Fruit fly (Drosophila melanogaster): ENCODE results near the gene shams.

The shams gene

DNA sequence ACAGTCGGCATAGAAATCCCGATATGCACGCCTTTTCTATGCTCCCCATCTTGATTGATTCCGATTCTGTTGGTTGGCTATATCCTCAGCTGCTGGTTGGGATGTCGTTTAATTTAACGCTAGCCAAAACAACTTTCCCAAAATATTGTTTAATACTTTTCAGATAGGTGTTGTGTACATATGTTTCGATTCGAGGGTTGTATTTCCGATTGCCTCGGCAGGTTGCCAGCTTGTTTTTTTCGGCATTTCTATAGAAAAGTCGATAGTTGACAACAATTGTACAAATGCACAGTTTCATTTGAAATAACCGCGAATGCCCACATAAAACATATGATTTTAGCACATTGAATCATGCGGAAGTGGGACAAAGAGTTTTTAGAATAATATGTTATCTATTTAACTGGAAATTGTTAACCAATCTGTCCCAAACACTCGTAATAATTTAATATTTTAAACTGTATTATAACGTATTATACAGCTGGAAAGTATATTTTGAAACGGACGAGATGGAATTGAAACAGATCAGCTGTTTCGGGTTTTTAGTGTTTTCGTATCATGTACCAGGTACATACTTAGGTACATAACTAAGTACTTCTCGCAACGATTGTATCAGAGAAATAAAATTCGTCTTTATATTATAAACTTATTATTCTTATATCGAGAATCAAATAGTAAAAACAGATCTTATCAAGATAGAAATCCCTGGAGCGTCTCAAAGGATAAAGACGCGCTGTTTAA lies 19.8 kb downstream of the shams start, which contains the start of gene CG31109:
Gene CG31109, minus strand, starts transcription at position 203 of the 738 bp plus-strand sequence.
- TF ChIP-seq toe (GFP tag; optimal IDR thresholded peaks at IDR 0.05) = peak; percentile 52
- no peak for TF ChIP-seq ovo (GFP tag; optimal IDR thresholded peaks at IDR 0.05)
- TF ChIP-seq Clk (GFP tag; optimal IDR thresholded peaks at IDR 0.05) = peak; percentile 7
- no peak for TF ChIP-seq Hr96 (GFP tag; optimal IDR thresholded peaks at IDR 0.05)
- no peak for TF ChIP-seq CG12768 (GFP tag; optimal IDR thresholded peaks at IDR 0.05)
- TF ChIP-seq CG7101 (tag; optimal IDR thresholded peaks at IDR 0.05) = peak; percentile 15
- peak; percentile 88 for TF ChIP-seq kay (GFP tag; ENCODE audit: borderline replicate concordance)
- TF ChIP-seq Mnt (GFP tag; optimal IDR thresholded peaks at IDR 0.05) = peak; percentile 42
- peak; percentile 1 for TF ChIP-seq tj (GFP tag; optimal IDR thresholded peaks at IDR 0.05)
- peak; percentile 1 for TF ChIP-seq CG1620 (GFP tag; optimal IDR thresholded peaks at IDR 0.05)
- no peak for TF ChIP-seq cic (GFP tag; optimal IDR thresholded peaks at IDR 0.05)
- TF ChIP-seq Crg-1 (GFP tag; optimal IDR thresholded peaks at IDR 0.05) = peak; percentile 38
- TF ChIP-seq pad (GFP tag; optimal IDR thresholded peaks at IDR 0.05) = peak; percentile 32
- peak; percentile 23 for TF ChIP-seq CG11617 (GFP tag; optimal IDR thresholded peaks at IDR 0.05)
- TF ChIP-seq CG7045 (GFP tag; optimal IDR thresholded peaks at IDR 0.05) = no peak
- no peak for TF ChIP-seq CG5204 (GFP tag; optimal IDR thresholded peaks at IDR 0.05)
- TF ChIP-seq CG33017 (tag; optimal IDR thresholded peaks at IDR 0.05) = no peak
- no peak for TF ChIP-seq cnc (optimal IDR thresholded peaks at IDR 0.05)
- TF ChIP-seq bab1 (GFP tag; optimal IDR thresholded peaks at IDR 0.05) = peak; percentile 64
- peak; percentile 43 for TF ChIP-seq CG14711 (tag; optimal IDR thresholded peaks at IDR 0.05)

DNA sequence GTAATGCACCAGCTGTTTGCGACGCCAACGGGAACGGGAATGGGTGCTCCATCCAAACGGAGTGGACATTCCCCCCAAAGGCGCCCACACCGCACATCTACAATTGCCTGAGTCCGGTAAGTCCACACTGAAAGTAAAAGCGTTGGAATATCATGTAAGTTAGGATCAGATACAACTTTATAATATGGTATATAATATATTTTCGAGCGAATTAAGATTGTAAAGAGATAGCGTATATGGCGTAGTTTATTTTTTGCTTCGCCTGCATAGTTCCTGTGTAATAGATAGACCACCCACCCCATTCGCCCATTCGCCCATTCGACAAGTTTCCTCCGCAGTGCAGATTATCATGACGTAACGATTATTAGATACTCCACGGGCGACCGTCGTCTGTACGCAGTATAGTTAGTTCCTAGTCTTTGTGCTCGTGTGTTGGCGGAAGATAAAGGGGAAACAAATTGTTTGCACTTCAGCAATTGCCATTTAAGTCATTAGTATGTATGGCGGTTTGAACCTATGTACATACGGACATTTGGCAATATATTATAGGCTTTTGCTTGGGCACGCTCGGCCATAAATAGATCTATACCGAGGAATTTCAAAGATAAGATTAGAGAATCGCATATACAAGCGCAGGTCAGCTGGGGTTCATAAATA lies 22.8 kb downstream of the shams start:
- no peak for TF ChIP-seq CG7101 (tag; optimal IDR thresholded peaks at IDR 0.05)
- no peak for TF ChIP-seq toe (GFP tag; optimal IDR thresholded peaks at IDR 0.05)
- no peak for TF ChIP-seq Clk (GFP tag; optimal IDR thresholded peaks at IDR 0.05)
- peak; percentile 9 for TF ChIP-seq tj (GFP tag; optimal IDR thresholded peaks at IDR 0.05)
- TF ChIP-seq Mnt (GFP tag; optimal IDR thresholded peaks at IDR 0.05) = peak; percentile 43
- peak; percentile 78 for TF ChIP-seq cic (GFP tag; optimal IDR thresholded peaks at IDR 0.05)
- TF ChIP-seq kay (GFP tag; ENCODE audit: borderline replicate concordance) = peak; percentile 92
- no peak for TF ChIP-seq CG5204 (GFP tag; optimal IDR thresholded peaks at IDR 0.05)
- no peak for TF ChIP-seq CG7045 (GFP tag; optimal IDR thresholded peaks at IDR 0.05)

- TF ChIP-seq CG12768 (GFP tag; optimal IDR thresholded peaks at IDR 0.05) (no peak), cic (GFP tag; optimal IDR thresholded peaks at IDR 0.05) (no peak)
Observed at dm6 chr3R:25050649-25051048, 23.8 kb downstream of the shams start.

DNA sequence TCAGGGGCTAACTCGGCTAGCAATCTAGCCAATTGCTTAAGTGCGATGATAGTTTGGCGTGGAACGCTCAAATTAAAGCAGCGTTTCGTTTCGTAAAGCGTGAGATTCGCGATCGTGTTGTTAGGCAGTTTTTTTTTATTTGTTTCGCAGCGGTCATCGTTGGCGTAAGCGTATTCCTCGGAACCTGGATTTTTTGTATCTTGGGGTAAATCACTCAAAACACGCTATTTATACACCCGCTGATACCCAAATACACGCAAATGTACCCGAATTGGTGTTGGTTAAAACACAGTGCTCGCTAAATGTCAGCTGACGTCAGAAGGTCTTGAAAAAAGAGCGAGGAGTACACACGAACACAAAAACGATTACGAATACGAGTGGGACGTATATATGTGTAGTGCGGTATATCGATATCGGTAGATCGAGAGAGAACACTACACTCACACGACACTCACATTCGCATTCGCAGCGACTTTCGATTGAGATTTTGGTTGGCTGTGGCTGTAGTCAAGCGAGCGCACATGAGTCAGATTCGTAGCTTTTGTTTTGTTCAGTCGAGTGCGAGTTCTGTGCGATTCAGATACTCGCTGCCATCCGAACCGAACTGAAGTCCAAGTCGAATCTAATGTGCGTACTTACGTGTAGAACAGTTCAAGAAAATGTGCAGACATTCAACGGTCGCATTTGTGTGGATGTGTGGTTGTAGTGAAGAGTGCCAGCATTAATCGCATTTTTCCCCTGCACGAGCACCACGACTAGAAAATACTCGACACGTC lies 24.5 kb downstream of the shams start:
- TF ChIP-seq Clk (GFP tag; optimal IDR thresholded peaks at IDR 0.05) (no peak), cic (GFP tag; optimal IDR thresholded peaks at IDR 0.05) (peak; percentile 95), toe (GFP tag; optimal IDR thresholded peaks at IDR 0.05) (no peak), kay (GFP tag; ENCODE audit: borderline replicate concordance) (peak; percentile 100), CG1620 (GFP tag; optimal IDR thresholded peaks at IDR 0.05) (peak; percentile 16), bab1 (GFP tag; optimal IDR thresholded peaks at IDR 0.05) (peak; percentile 88), CG14711 (tag; optimal IDR thresholded peaks at IDR 0.05) (peak; percentile 42), cnc (optimal IDR thresholded peaks at IDR 0.05) (no peak), Hr96 (GFP tag; optimal IDR thresholded peaks at IDR 0.05) (no peak), CG5204 (GFP tag; optimal IDR thresholded peaks at IDR 0.05) (no peak), pad (GFP tag; optimal IDR thresholded peaks at IDR 0.05) (peak; percentile 65), Crg-1 (GFP tag; optimal IDR thresholded peaks at IDR 0.05) (no peak), tj (GFP tag; optimal IDR thresholded peaks at IDR 0.05) (peak; percentile 68), CG7101 (tag; optimal IDR thresholded peaks at IDR 0.05) (peak; percentile 67), ovo (GFP tag; optimal IDR thresholded peaks at IDR 0.05) (peak; percentile 46), CG11617 (GFP tag; optimal IDR thresholded peaks at IDR 0.05) (peak; percentile 30), CG7045 (GFP tag; optimal IDR thresholded peaks at IDR 0.05) (peak; percentile 35), CG33017 (tag; optimal IDR thresholded peaks at IDR 0.05) (peak; percentile 82), CG12768 (GFP tag; optimal IDR thresholded peaks at IDR 0.05) (peak; percentile 92), Mnt (GFP tag; optimal IDR thresholded peaks at IDR 0.05) (peak; percentile 87)

DNA sequence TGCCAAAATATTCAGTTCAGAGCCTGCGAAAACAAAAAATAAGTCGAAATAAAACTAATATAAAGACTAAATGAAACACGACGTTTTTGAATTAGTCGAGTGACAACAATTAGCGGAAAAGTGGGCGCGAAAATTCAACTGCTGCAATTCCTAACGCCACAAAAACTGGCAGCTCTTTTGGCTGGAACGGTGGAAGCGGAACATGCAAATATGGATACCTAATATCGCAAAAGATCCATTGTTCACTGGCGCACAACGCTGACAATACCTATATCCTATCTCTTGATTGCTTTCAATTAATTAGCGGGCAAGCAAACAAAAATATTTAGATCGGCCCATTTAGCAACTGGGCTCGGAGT lies 25.0 kb downstream of the shams start, which contains the start of gene CG11791:
Gene CG11791, plus strand, starts transcription at position 234 of the 359 bp plus-strand sequence.
- no peak for TF ChIP-seq Mnt (GFP tag; optimal IDR thresholded peaks at IDR 0.05)
- TF ChIP-seq Crg-1 (GFP tag; optimal IDR thresholded peaks at IDR 0.05) = no peak
- TF ChIP-seq tj (GFP tag; optimal IDR thresholded peaks at IDR 0.05) = no peak
- no peak for TF ChIP-seq bab1 (GFP tag; optimal IDR thresholded peaks at IDR 0.05)
- no peak for TF ChIP-seq cic (GFP tag; optimal IDR thresholded peaks at IDR 0.05)
- no peak for TF ChIP-seq cnc (optimal IDR thresholded peaks at IDR 0.05)
- no peak for TF ChIP-seq CG7101 (tag; optimal IDR thresholded peaks at IDR 0.05)
- TF ChIP-seq kay (GFP tag; ENCODE audit: borderline replicate concordance) = no peak
- TF ChIP-seq CG1620 (GFP tag; optimal IDR thresholded peaks at IDR 0.05) = no peak
- TF ChIP-seq CG5204 (GFP tag; optimal IDR thresholded peaks at IDR 0.05) = no peak
- no peak for TF ChIP-seq ovo (GFP tag; optimal IDR thresholded peaks at IDR 0.05)
- TF ChIP-seq CG11617 (GFP tag; optimal IDR thresholded peaks at IDR 0.05) = no peak

All from whole organism, adult.